Worm (Caenorhabditis elegans): ENCODE results near the gene C47E8.3.

ce11 chrV:14649929-14650328 is 30.2 kb upstream of the C47E8.3 start:
- no peak for TF ChIP-seq F57A8.1 (GFP tag; optimal IDR thresholded peaks at IDR 0.05)
- TF ChIP-seq F52B5.7 (tag; optimal IDR thresholded peaks at IDR 0.05): no peak
- no peak for TF ChIP-seq cebp-1 (GFP tag; IDR thresholded peaks at IDR 0.05)
- TF ChIP-seq cebp-1 (tag; optimal IDR thresholded peaks at IDR 0.05): peak; percentile 19

Measured in whole organism, young adult.